Fruit fly (Drosophila melanogaster) whole organism, pupa: Measurements from ENCODE around the gene CG17177.

Source experiments
- CG10348 ChIP-seq: fragments of 200-800 bp; sonication (Bioruptor generic); IDR thresholded peaks from 2 replicates; pipeline ENCODE4 v1.3.6; 2022; ENCODE audit warnings: missing biosample characterization, missing genetic modification characterization
- CG12605 ChIP-seq: fragments of 200-800 bp; sonication (Bioruptor generic); IDR thresholded peaks from 2 replicates; pipeline ENCODE4 v1.3.6; 2022; ENCODE audit warnings: missing biosample characterization, missing genetic modification characterization
- CG13204 ChIP-seq: fragments of 200-800 bp; sonication (Bioruptor generic); optimal IDR thresholded peaks from 2 replicates; lab custom pipeline; 2018; ENCODE audit warnings: missing biosample characterization, mild to moderate bottlenecking, missing genetic modification characterization, moderate library complexity
- CG14655 ChIP-seq: fragments of 200-800 bp; sonication (Bioruptor generic); optimal IDR thresholded peaks from 3 replicates; lab custom pipeline; 2017; ENCODE audit warnings: mild to moderate bottlenecking, missing biosample characterization, missing genetic modification reagents, missing genetic modification characterization
- CG15710 ChIP-seq: fragments of 200-800 bp; sonication (Bioruptor generic); optimal IDR thresholded peaks from 2 replicates; lab custom pipeline; 2018; ENCODE audit warnings: missing biosample characterization, mild to moderate bottlenecking, missing genetic modification characterization, moderate library complexity
- CG17806 ChIP-seq: fragments of 200-800 bp; sonication (Bioruptor generic); optimal IDR thresholded peaks from 2 replicates; lab custom pipeline; 2018; ENCODE audit warnings: missing biosample characterization, mild to moderate bottlenecking, missing genetic modification characterization, moderate library complexity
- CG32121 ChIP-seq: fragments of 200-800 bp; sonication (Bioruptor generic); IDR thresholded peaks from 2 replicates; pipeline ENCODE4 v1.3.6; 2022; ENCODE audit warnings: missing biosample characterization, missing genetic modification characterization
- CG34367 ChIP-seq: fragments of 200-800 bp; sonication (Bioruptor generic); optimal IDR thresholded peaks from 2 replicates; lab custom pipeline; 2018; ENCODE audit warnings: missing biosample characterization, mild to moderate bottlenecking, missing genetic modification characterization
- CG4496 ChIP-seq: fragments of 200-800 bp; sonication (Bioruptor generic); IDR thresholded peaks from 3 replicates; pipeline ENCODE4 v1.3.6; 2022; ENCODE audit warnings: missing biosample characterization, missing genetic modification characterization
- CG8159 ChIP-seq: fragments of 200-800 bp; sonication (Bioruptor generic); optimal IDR thresholded peaks from 3 replicates; lab custom pipeline; 2018; ENCODE audit warnings: missing biosample characterization, mild to moderate bottlenecking, missing genetic modification characterization, moderate library complexity
- CG8301 ChIP-seq: fragments of 200-800 bp; sonication (Bioruptor generic); optimal IDR thresholded peaks from 2 replicates; lab custom pipeline; 2018; ENCODE audit warnings: missing biosample characterization, mild to moderate bottlenecking, missing genetic modification characterization
- CG9948 ChIP-seq: fragments of 200-800 bp; sonication (Bioruptor generic); optimal IDR thresholded peaks from 2 replicates; lab custom pipeline; 2018; ENCODE audit warnings: missing biosample characterization, mild to moderate bottlenecking, missing genetic modification characterization, moderate library complexity
- D1 ChIP-seq: fragments of 200-800 bp; sonication (Bioruptor generic); optimal IDR thresholded peaks from 2 replicates; lab custom pipeline; 2018; ENCODE audit warnings: missing biosample characterization, mild to moderate bottlenecking, missing genetic modification characterization, moderate library complexity
- EcR ChIP-seq: fragments of 200-800 bp; sonication (Bioruptor generic); optimal IDR thresholded peaks from 3 replicates; lab custom pipeline; 2019; ENCODE audit warnings: missing biosample characterization, missing genetic modification characterization, mild to moderate bottlenecking, moderate library complexity, missing genetic modification reagents
- Ets98B ChIP-seq: fragments of 200-800 bp; sonication (Bioruptor generic); IDR thresholded peaks from 2 replicates; pipeline ENCODE4 v1.3.6; 2022; ENCODE audit warnings: missing biosample characterization, missing genetic modification characterization
- Pif1A ChIP-seq: fragments of 200-800 bp; sonication (Bioruptor generic); optimal IDR thresholded peaks from 3 replicates; lab custom pipeline; 2016; ENCODE audit warnings: missing biosample characterization, missing genetic modification characterization
- Pif1B ChIP-seq: fragments of 200-800 bp; sonication (Bioruptor generic); optimal IDR thresholded peaks from 3 replicates; lab custom pipeline; 2016; ENCODE audit warnings: missing biosample characterization, missing genetic modification characterization
- Snoo ChIP-seq: fragments of 200-800 bp; sonication (Bioruptor generic); optimal IDR thresholded peaks from 3 replicates; lab custom pipeline; 2017; ENCODE audit warnings: missing biosample characterization, mild to moderate bottlenecking, missing genetic modification characterization, inconsistent platforms
- fd96Ca ChIP-seq: fragments of 200-800 bp; sonication (Bioruptor generic); IDR thresholded peaks from 3 replicates; pipeline ENCODE4 v1.3.6; 2022; ENCODE audit warnings: missing biosample characterization, missing genetic modification characterization
- gl ChIP-seq: fragments of 200-800 bp; sonication (Bioruptor generic); optimal IDR thresholded peaks from 2 replicates; lab custom pipeline; 2018; ENCODE audit warnings: missing biosample characterization, mild to moderate bottlenecking, missing genetic modification characterization
- rn ChIP-seq: fragments of 200-800 bp; sonication (Bioruptor generic); IDR thresholded peaks from 2 replicates; pipeline ENCODE4 v1.3.6; 2022; ENCODE audit warnings: missing biosample characterization, missing genetic modification characterization

Gene CG17177

dm6 chr3L:14728460-14728859 lies 27.0 kb upstream of the CG17177 start, which contains the start of gene CG13473:
CG13473 (plus strand) TSS chr3L:14728760.
- TF ChIP-seq CG17806 (tag; lab: Kevin White, UChicago) (no peak), gl (tag; lab: Kevin White, UChicago) (no peak)
- TF ChIP-seq, all 21 proteins: peak for 0

- no peak for TF ChIP-seq CG8159 (tag; lab: Kevin White, UChicago)
- TF ChIP-seq gl (tag; lab: Kevin White, UChicago) = no peak
- TF ChIP-seq EcR = no peak
- TF ChIP-seq rn (GFP tag; lab: Robert Waterston, UW) = no peak
- TF ChIP-seq Ets98B (GFP tag; lab: Robert Waterston, UW) = no peak
- no peak for TF ChIP-seq Pif1B (GFP tag; lab: Kevin White, UChicago)
Measured at dm6 chr3L:14712799-14713198, 11.3 kb upstream of the CG17177 start.

dm6 chr3L:14708053-14708452 lies 6.6 kb upstream of the CG17177 start:
- TF ChIP-seq D1 = no peak
- TF ChIP-seq Pif1A (GFP tag; lab: Kevin White, UChicago) = peak; percentile 41

dm6 chr3L:14706461-14706880 lies 5.0 kb upstream of the CG17177 start:
- TF ChIP-seq Pif1A (GFP tag; lab: Kevin White, UChicago) (peak; percentile 18), CG13204 (GFP tag; lab: Kevin White, UChicago) (no peak), CG17806 (tag; lab: Kevin White, UChicago) (no peak), Ets98B (GFP tag; lab: Robert Waterston, UW) (no peak), CG12605 (GFP tag; lab: Robert Waterston, UW) (peak; percentile 94), CG32121 (no peak), Pif1B (GFP tag; lab: Kevin White, UChicago) (peak; percentile 41), CG4496 (GFP tag; lab: Robert Waterston, UW) (no peak), CG10348 (GFP tag; lab: Robert Waterston, UW) (no peak), CG34367 (tag; lab: Kevin White, UChicago) (no peak)

dm6 chr3L:14705164-14705563 lies 3.7 kb upstream of the CG17177 start, which contains the start of gene CG13476:
CG13476 (plus strand) TSS chr3L:14705464.
- TF ChIP-seq Ets98B (GFP tag; lab: Robert Waterston, UW) = no peak
- no peak for TF ChIP-seq CG8301 (tag; lab: Kevin White, UChicago)

dm6 chr3L:14697005-14697404 lies 4.5 kb downstream of the CG17177 start, which contains the start of gene CG13474:
CG13474 (minus strand) TSS chr3L:14697105.
- TF ChIP-seq CG12605 (GFP tag; lab: Robert Waterston, UW) (no peak), Snoo (tag; lab: Kevin White, UChicago) (no peak), CG32121 (no peak), CG10348 (GFP tag; lab: Robert Waterston, UW) (no peak), Pif1A (GFP tag; lab: Kevin White, UChicago) (no peak), CG14655 (GFP tag; lab: Kevin White, UChicago) (no peak), CG17806 (tag; lab: Kevin White, UChicago) (no peak), Ets98B (GFP tag; lab: Robert Waterston, UW) (no peak), CG9948 (tag; lab: Kevin White, UChicago) (no peak)

dm6 chr3L:14691047-14691446 lies 10.4 kb downstream of the CG17177 start, which contains the start of gene gdrd:
gdrd (plus strand) TSS chr3L:14691347.
- no peak for TF ChIP-seq CG8159 (tag; lab: Kevin White, UChicago)
- TF ChIP-seq Pif1A (GFP tag; lab: Kevin White, UChicago) = no peak
- no peak for TF ChIP-seq EcR
- no peak for TF ChIP-seq CG10348 (GFP tag; lab: Robert Waterston, UW)
- TF ChIP-seq D1 = no peak
- TF ChIP-seq CG12605 (GFP tag; lab: Robert Waterston, UW) = no peak
- TF ChIP-seq CG8301 (tag; lab: Kevin White, UChicago) = no peak
- TF ChIP-seq CG14655 (GFP tag; lab: Kevin White, UChicago) = no peak
- TF ChIP-seq CG34367 (tag; lab: Kevin White, UChicago) = no peak
- TF ChIP-seq CG32121 = no peak
- no peak for TF ChIP-seq CG15710
- TF ChIP-seq Snoo (tag; lab: Kevin White, UChicago) = no peak
- TF ChIP-seq fd96Ca (GFP tag; lab: Robert Waterston, UW) = no peak
- no peak for TF ChIP-seq CG17806 (tag; lab: Kevin White, UChicago)
- TF ChIP-seq CG9948 (tag; lab: Kevin White, UChicago) = no peak
- TF ChIP-seq Pif1B (GFP tag; lab: Kevin White, UChicago) = no peak
- TF ChIP-seq Ets98B (GFP tag; lab: Robert Waterston, UW) = no peak

dm6 chr3L:14686251-14686650 lies 15.2 kb downstream of the CG17177 start:
- TF ChIP-seq CG8159 (tag; lab: Kevin White, UChicago) (no peak), CG14655 (GFP tag; lab: Kevin White, UChicago) (no peak), Pif1A (GFP tag; lab: Kevin White, UChicago) (no peak), CG15710 (no peak), CG10348 (GFP tag; lab: Robert Waterston, UW) (no peak), CG4496 (GFP tag; lab: Robert Waterston, UW) (no peak), Ets98B (GFP tag; lab: Robert Waterston, UW) (no peak), CG8301 (tag; lab: Kevin White, UChicago) (no peak), CG32121 (no peak), CG17806 (tag; lab: Kevin White, UChicago) (no peak), CG9948 (tag; lab: Kevin White, UChicago) (no peak), CG13204 (GFP tag; lab: Kevin White, UChicago) (no peak), D1 (no peak), gl (tag; lab: Kevin White, UChicago) (no peak), rn (GFP tag; lab: Robert Waterston, UW) (no peak), EcR (no peak), fd96Ca (GFP tag; lab: Robert Waterston, UW) (no peak), CG12605 (GFP tag; lab: Robert Waterston, UW) (no peak), Snoo (tag; lab: Kevin White, UChicago) (no peak), Pif1B (GFP tag; lab: Kevin White, UChicago) (no peak)
